Fruit fly (Drosophila melanogaster) whole organism: ENCODE measurements around the gene PIG-B.

Source experiments
- CG8478 ChIP-seq: fragments of >200 bp; optimal IDR thresholded peaks from 2 replicates; lab custom pipeline; 2018; ENCODE audit warnings: inconsistent platforms
- Dll ChIP-seq: fragments of >200 bp; optimal IDR thresholded peaks from 2 replicates; lab custom pipeline; 2017
- EcR ChIP-seq, 2 experiments: fragments of >200 bp; optimal IDR thresholded peaks; 2 replicates each; lab custom pipeline; 2017; ENCODE audit warnings: missing biosample characterization in 2 of 2, missing genetic modification characterization in 2 of 2, missing genetic modification reagents in 2 of 2
- pan ChIP-seq: fragments of >200 bp; optimal IDR thresholded peaks from 2 replicates; lab custom pipeline; 2017
- psq ChIP-seq: fragments of >200 bp; optimal IDR thresholded peaks from 2 replicates; lab custom pipeline; 2017
- usp ChIP-seq: fragments of >200 bp; optimal IDR thresholded peaks from 2 replicates; lab custom pipeline; 2017; ENCODE audit warnings: missing biosample characterization, missing genetic modification characterization, mixed read lengths

The PIG-B gene

DNA sequence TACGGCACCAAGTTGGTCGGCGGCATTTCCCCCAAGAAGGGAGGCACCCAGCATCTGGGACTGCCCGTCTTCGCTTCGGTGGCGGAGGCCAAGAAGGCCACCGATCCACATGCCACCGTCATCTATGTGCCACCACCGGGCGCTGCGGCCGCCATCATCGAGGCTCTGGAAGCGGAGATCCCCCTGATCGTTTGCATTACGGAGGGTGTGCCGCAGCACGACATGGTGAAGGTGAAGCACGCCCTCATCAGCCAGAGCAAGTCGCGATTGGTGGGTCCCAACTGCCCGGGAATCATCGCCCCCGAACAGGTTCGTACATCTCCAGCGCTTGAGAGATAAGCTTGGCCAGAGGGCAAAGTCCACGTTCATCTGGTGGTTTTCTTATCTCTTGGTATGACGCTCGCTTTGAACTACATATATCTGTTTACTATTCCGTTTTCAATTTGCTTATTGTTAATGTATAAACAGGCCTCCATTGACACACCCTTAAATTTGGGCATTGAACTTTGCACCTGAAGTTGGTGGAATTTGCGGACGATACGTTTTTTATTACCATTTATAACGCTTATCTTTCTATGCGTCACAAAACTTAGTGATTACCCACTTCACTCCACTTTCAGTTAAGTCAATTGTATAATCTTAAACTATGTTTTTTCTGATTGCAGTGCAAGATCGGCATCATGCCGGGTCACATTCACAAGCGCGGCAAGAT, 5.9 kb downstream of the PIG-B start:
- TF ChIP-seq pan (lab: Kevin White, UChicago): no peak
- no peak for TF ChIP-seq psq (lab: Kevin White, UChicago)
- no peak for TF ChIP-seq Dll (lab: Kevin White, UChicago)

- TF ChIP-seq CG8478 (no peak), Dll (lab: Kevin White, UChicago) (no peak), psq (lab: Kevin White, UChicago) (no peak), EcR (GFP tag; optimal IDR thresholded peaks at IDR 0.05; lab: Kevin White, UChicago) (no peak), pan (lab: Kevin White, UChicago) (no peak), usp (GFP tag; lab: Kevin White, UChicago) (no peak)
Observed at dm6 chr3L:3818566-3819325, 7.7 kb downstream of the PIG-B start, which contains the start of gene enc. enc (plus strand) TSS chr3L:3818679.

DNA sequence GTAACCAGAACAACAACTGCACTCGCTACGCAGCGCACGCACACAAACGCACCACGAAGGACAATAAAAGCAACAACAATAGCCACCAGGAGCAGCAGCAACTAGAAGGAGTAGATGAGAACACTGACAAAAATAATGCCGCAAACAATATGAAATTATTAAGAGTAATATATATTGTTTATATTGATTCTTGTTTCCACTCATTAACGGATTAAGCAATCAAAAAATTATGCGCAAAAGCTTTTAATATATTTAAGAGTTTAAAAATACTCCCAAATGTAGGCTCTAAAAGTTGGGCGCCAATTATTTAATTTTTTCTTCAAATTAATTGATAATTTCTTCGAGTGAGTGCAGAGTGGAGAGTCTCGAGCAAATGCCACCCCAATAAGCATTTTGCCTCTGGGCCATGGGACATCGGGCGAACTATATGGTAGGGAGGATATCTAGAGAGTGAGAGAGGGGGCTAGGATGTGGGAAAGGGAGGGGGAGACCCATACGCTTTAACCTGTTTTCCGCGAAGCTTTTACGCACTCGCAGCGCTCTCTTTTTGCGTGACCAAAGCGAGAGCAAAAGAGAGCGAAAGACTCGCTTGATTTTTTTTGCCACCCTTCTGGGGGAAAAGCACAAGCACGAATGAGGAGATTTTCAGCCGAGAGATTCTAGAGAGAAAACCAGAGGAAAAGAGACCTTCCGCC, 13.9 kb downstream of the PIG-B start, which contains the start of gene Rdh:
TSS of gene Rdh (plus strand) at position 660 of the 695 bp plus-strand sequence.
- no peak for TF ChIP-seq CG8478
- TF ChIP-seq usp (GFP tag; lab: Kevin White, UChicago): no peak
- no peak for TF ChIP-seq EcR (GFP tag; optimal IDR thresholded peaks at IDR 0.05; lab: Kevin White, UChicago)
- no peak for TF ChIP-seq psq (lab: Kevin White, UChicago)
- TF ChIP-seq pan (lab: Kevin White, UChicago): no peak
- no peak for TF ChIP-seq Dll (lab: Kevin White, UChicago)

DNA sequence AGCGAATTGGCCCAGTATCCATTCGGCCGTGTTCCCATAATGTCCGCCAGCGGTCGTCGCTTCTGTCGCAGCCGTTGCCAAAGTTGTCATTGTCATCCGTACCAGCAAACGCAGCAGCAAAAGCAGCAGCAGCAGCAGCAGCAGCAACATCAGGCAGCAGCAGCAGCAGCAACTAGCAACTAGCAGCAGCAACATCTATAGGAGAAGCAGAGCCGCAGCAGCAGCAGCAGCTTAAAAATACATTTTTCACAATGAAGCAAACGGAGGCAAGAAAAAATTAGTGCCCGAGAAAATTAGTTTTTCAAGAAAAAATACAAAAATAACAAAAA, 14.4 kb downstream of the PIG-B start:
- TF ChIP-seq Dll (lab: Kevin White, UChicago) (no peak), usp (GFP tag; lab: Kevin White, UChicago) (no peak), CG8478 (no peak), EcR (GFP tag; optimal IDR thresholded peaks at IDR 0.05; lab: Kevin White, UChicago) (no peak), pan (lab: Kevin White, UChicago) (no peak), psq (lab: Kevin White, UChicago) (no peak)

DNA sequence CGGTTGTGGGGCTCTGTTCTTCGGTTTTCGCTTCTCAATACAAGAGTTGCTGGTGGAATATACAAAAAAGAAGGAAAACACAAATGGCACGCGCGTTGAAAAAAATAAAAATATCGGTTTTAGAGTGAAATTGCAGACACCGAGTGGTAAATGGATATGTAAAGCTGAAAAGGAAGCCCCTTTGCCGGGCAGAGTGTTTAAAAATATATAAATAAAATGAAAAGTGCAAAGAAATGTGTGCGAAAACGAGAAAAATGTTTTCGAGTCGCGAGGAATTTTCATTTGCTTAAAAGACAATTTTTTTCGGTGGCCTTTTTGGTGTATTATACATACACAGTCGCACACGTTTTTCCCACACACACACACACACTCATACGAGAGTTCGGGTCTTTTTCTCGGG, 14.8 kb downstream of the PIG-B start:
- no peak for TF ChIP-seq psq (lab: Kevin White, UChicago)
- no peak for TF ChIP-seq Dll (lab: Kevin White, UChicago)
- TF ChIP-seq usp (GFP tag; lab: Kevin White, UChicago): no peak
- TF ChIP-seq CG8478: no peak
- TF ChIP-seq pan (lab: Kevin White, UChicago): no peak
- TF ChIP-seq EcR (GFP tag; optimal IDR thresholded peaks at IDR 0.05; lab: Kevin White, UChicago): no peak

- TF ChIP-seq Dll (lab: Kevin White, UChicago): no peak
- TF ChIP-seq usp (GFP tag; lab: Kevin White, UChicago): no peak
Observed at dm6 chr3L:3826541-3826940, 15.5 kb downstream of the PIG-B start.

- TF ChIP-seq Dll (lab: Kevin White, UChicago) (no peak), usp (GFP tag; lab: Kevin White, UChicago) (no peak), psq (lab: Kevin White, UChicago) (no peak), pan (lab: Kevin White, UChicago) (no peak), EcR (GFP tag; optimal IDR thresholded peaks at IDR 0.05; lab: Kevin White, UChicago) (no peak)
Observed at dm6 chr3L:3828111-3828510, 17.0 kb downstream of the PIG-B start.

- no peak for TF ChIP-seq Dll (lab: Kevin White, UChicago)
- TF ChIP-seq CG8478: no peak
- TF ChIP-seq EcR (GFP tag; optimal IDR thresholded peaks at IDR 0.05; lab: Kevin White, UChicago): no peak
- no peak for TF ChIP-seq pan (lab: Kevin White, UChicago)
- TF ChIP-seq usp (GFP tag; lab: Kevin White, UChicago): no peak
- no peak for TF ChIP-seq psq (lab: Kevin White, UChicago)
Observed at dm6 chr3L:3842981-3843701, 32.1 kb downstream of the PIG-B start.

DNA sequence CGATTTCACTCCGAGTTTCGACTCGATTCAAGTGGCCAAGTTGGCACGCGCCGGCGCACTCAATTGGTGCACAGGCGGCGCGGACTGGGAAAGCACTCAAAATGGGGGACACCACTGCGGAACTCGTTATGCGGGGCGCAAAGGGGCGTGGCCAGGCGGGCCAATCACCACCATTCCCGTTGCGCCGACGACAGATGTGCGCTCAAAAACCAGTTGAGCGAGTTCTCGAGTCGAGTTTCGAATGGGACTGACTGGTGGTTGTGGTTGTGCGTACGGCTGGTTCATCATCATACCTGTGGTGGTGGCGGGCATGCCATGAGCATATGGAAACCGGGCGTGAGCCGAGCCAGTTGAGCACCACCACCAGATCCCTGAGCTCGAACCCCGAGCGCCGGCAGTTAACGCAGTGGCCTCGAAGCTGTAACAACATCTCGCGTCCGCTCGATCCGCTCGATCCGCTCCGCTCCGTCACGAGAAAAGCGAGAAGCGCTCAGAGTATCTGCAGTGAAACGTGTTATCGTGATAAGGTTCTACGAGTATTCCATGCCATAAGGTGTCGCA, 34.8 kb downstream of the PIG-B start, which contains the start of gene Awh:
TSS of gene Awh (plus strand) at position 392 of the 561 bp plus-strand sequence.
- TF ChIP-seq CG8478 (no peak), usp (GFP tag; lab: Kevin White, UChicago) (no peak), Dll (lab: Kevin White, UChicago) (peak; percentile 89), EcR (GFP tag; optimal IDR thresholded peaks at IDR 0.05; lab: Kevin White, UChicago) (no peak), psq (lab: Kevin White, UChicago) (no peak), pan (lab: Kevin White, UChicago) (no peak)

DNA sequence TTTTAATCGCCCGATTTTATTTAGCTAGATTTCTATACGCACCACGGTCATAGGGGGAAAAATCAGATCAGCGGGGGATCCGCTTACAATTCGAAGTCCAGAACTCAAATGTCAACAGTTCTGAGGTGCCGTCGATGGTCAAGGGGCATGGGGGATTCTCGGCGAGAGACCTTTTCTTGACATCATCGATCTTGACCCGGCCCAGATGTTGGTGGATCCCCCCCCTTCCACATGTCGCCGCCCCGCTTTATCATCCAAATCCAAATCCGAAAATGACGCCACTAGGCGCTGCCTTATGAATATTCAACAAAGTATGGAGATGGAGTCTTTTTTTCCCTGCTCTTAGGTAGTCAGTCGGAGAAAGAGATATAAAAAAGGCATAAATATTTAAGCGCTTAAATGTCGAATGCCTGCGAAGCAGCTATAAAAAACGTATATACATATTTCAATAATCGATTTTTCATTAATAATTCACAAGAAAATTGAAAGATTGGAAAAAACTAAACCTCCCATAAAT, 36.8 kb downstream of the PIG-B start:
- no peak for TF ChIP-seq psq (lab: Kevin White, UChicago)
- no peak for TF ChIP-seq Dll (lab: Kevin White, UChicago)
- TF ChIP-seq pan (lab: Kevin White, UChicago): no peak
- TF ChIP-seq CG8478: no peak
- no peak for TF ChIP-seq usp (GFP tag; lab: Kevin White, UChicago)
- no peak for TF ChIP-seq EcR (GFP tag; optimal IDR thresholded peaks at IDR 0.05; lab: Kevin White, UChicago)
